Worm (Caenorhabditis elegans) whole organism, L4/young adult: ENCODE data around the gene fbxa-157.

Source experiments
- W03F9.2 ChIP-seq: fragments of 150-350 bp; optimal IDR thresholded peaks from 2 replicates; lab custom pipeline; 2014; ENCODE audit warnings: missing biosample characterization, missing genetic modification characterization
- dao-5 ChIP-seq: sonication (generic microtip); optimal IDR thresholded peaks from 2 replicates; lab custom pipeline; 2016; ENCODE audit warnings: missing genotype, missing genetic modification characterization, moderate library complexity, missing compliant biosample characterization
- him-1 ChIP-seq: sonication (generic microtip); optimal IDR thresholded peaks from 2 replicates; lab custom pipeline; 2016; ENCODE audit warnings: missing genotype, missing genetic modification reagents, missing genetic modification characterization, missing compliant biosample characterization

DNA sequence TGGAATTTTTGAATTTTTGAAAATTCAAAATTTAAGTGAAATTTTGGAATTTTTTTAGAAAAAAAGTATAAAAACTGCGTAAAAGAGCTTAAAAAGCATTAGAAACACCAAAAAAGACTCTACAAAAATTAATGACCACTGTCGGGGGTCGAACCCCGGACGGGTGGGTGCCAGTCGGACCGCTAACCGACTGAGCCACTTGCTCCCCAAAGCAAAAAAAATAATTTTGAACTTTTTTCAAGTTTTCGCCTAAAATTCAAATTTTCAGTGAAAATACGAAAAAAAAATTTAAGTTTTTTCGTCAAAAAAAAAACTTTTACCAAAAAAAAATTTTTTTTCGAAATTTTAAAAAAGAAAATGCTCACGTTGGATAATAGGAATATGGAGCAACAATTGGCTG lies 47.7 kb downstream of the fbxa-157 start:
- TF ChIP-seq W03F9.2 (no peak), him-1 (no peak), dao-5 (tag; lab: Kevin White, UChicago) (no peak)
